Worm (Caenorhabditis elegans): ENCODE data around the gene srh-142.

ce11 chrV:16497504-16497903 lies 36.7 kb upstream of the srh-142 start, which contains the start of gene srh-136:
- TF ChIP-seq lin-32 (GFP tag; optimal IDR thresholded peaks at IDR 0.05) (no peak), sem-2 (GFP tag; optimal IDR thresholded peaks at IDR 0.05) (no peak), nhr-76 (tag; optimal IDR thresholded peaks at IDR 0.05) (no peak), nhr-28 (tag; optimal IDR thresholded peaks at IDR 0.05) (no peak), zip-8 (tag; optimal IDR thresholded peaks at IDR 0.05) (no peak), ces-1 (GFP tag; optimal IDR thresholded peaks at IDR 0.05) (no peak), elt-3 (tag; optimal IDR thresholded peaks at IDR 0.05) (no peak), mls-2 (tag; optimal IDR thresholded peaks at IDR 0.05) (no peak), lsy-2 (tag; optimal IDR thresholded peaks at IDR 0.05) (no peak), nhr-237 (tag; optimal IDR thresholded peaks at IDR 0.05) (no peak), lin-13 (tag; optimal IDR thresholded peaks at IDR 0.05) (no peak), snpc-4 (tag; optimal IDR thresholded peaks at IDR 0.05) (no peak), pha-4 (tag; optimal IDR thresholded peaks at IDR 0.05) (no peak), ztf-11 (tag; optimal IDR thresholded peaks at IDR 0.05) (no peak)

Data from whole organism, mixed stage, embryonic.